Worm (Caenorhabditis elegans): Measurements from ENCODE around the gene srv-27.
A peak's percentile ranks its signal among the peaks of the same experiment; 100 is the strongest.

The srv-27 gene

ce11 chrIV:6327363-6328015 is 29.3 kb upstream of the srv-27 start:
- TF ChIP-seq ceh-48 (tag; optimal IDR thresholded peaks at IDR 0.05) (peak; percentile 51), pha-2 (tag; optimal IDR thresholded peaks at IDR 0.05) (no peak), hlh-15 (tag; optimal IDR thresholded peaks at IDR 0.05) (no peak), unc-42 (tag; optimal IDR thresholded peaks at IDR 0.05) (peak; percentile 43), elt-2 (tag; optimal IDR thresholded peaks at IDR 0.05) (no peak), ceh-31 (tag; optimal IDR thresholded peaks at IDR 0.05) (peak; percentile 29), nfya-1 (tag; optimal IDR thresholded peaks at IDR 0.05) (peak; percentile 22)

- TF ChIP-seq ceh-48 (tag; optimal IDR thresholded peaks at IDR 0.05) (no peak), ceh-24 (tag; optimal IDR thresholded peaks at IDR 0.05) (no peak), ets-4 (tag; optimal IDR thresholded peaks at IDR 0.05) (no peak), dve-1 (tag; optimal IDR thresholded peaks at IDR 0.05) (no peak), sox-2 (GFP tag; IDR thresholded peaks at IDR 0.05) (no peak), fkh-6 (tag; optimal IDR thresholded peaks at IDR 0.05) (no peak), pha-4 (tag; optimal IDR thresholded peaks at IDR 0.05) (no peak), pqm-1 (tag; optimal IDR thresholded peaks at IDR 0.05) (no peak), ceh-30 (tag; optimal IDR thresholded peaks at IDR 0.05) (no peak), lim-6 (tag; optimal IDR thresholded peaks at IDR 0.05) (no peak), hlh-8 (tag; optimal IDR thresholded peaks at IDR 0.05) (no peak), ceh-22 (tag; optimal IDR thresholded peaks at IDR 0.05) (no peak), ceh-18 (tag; optimal IDR thresholded peaks at IDR 0.05) (no peak), gmeb-2 (tag; optimal IDR thresholded peaks at IDR 0.05) (no peak), che-1 (tag; optimal IDR thresholded peaks at IDR 0.05) (no peak)
Measured at ce11 chrIV:6326448-6326847, 28.3 kb upstream of the srv-27 start, which contains the start of gene lsm-8. TSS of gene lsm-8 (plus strand) at chrIV:6326526.

- TF ChIP-seq sox-2 (GFP tag; IDR thresholded peaks at IDR 0.05) (no peak), tbx-7 (tag; optimal IDR thresholded peaks at IDR 0.05) (no peak), ceh-24 (tag; optimal IDR thresholded peaks at IDR 0.05) (no peak), C38D4.7 (GFP tag; optimal IDR thresholded peaks at IDR 0.05) (no peak), K02D7.2 (tag; optimal IDR thresholded peaks at IDR 0.05) (no peak), ets-4 (tag; optimal IDR thresholded peaks at IDR 0.05) (no peak), hlh-30 (tag; optimal IDR thresholded peaks at IDR 0.05; ENCODE audit: insufficient read depth) (no peak), hlh-8 (tag; optimal IDR thresholded peaks at IDR 0.05) (no peak), pag-3 (tag; optimal IDR thresholded peaks at IDR 0.05; ENCODE audit: borderline replicate concordance) (no peak), sdc-2 (tag; optimal IDR thresholded peaks at IDR 0.05) (no peak), unc-3 (GFP tag; conservative IDR thresholded peaks at IDR 0.05) (no peak), unc-3 (tag; optimal IDR thresholded peaks at IDR 0.05) (no peak), gmeb-2 (tag; optimal IDR thresholded peaks at IDR 0.05) (no peak), hlh-13 (GFP tag; optimal IDR thresholded peaks at IDR 0.05) (no peak), ceh-22 (tag; optimal IDR thresholded peaks at IDR 0.05) (no peak), sox-4 (tag; optimal IDR thresholded peaks at IDR 0.05) (no peak), ahr-1 (tag; optimal IDR thresholded peaks at IDR 0.05) (no peak), ztf-16 (tag; optimal IDR thresholded peaks at IDR 0.05) (no peak), madf-2 (tag; optimal IDR thresholded peaks at IDR 0.05) (no peak)
Measured at ce11 chrIV:6325772-6326171, 27.6 kb upstream of the srv-27 start.

DNA sequence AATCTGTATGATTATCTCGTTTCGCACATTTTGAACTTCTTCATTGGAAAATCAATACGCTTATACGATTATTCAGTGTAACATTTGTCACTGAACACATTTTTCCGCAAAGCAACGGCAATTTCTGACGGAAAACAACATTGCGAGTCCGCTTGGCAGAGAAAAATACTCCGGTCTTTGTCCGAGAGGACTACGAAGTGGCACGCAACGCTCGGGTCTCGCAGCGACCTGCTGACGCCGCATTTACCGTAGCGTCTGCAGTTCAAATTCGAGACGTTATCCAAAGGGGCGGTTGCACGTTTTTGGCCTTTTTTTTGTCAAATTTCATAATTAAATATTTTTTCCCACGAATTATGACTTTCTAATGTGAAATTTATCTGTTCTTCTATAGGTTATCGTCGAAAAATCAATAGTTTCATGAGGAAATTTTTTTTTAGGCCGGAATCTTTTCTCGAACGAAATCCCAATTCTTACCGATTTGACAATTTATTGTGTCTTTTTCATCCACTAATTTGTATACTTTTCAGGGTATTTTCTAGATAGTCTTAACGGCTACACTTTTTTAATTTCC is 25.6 kb upstream of the srv-27 start, which contains the start of gene sqd-1:
Gene sqd-1, plus strand, starts transcription at position 521 of the 571 bp plus-strand sequence.
- TF ChIP-seq ceh-31 (tag; optimal IDR thresholded peaks at IDR 0.05) (peak; percentile 90), che-1 (tag; optimal IDR thresholded peaks at IDR 0.05) (peak; percentile 52), pha-2 (tag; optimal IDR thresholded peaks at IDR 0.05) (no peak), fkh-6 (tag; optimal IDR thresholded peaks at IDR 0.05) (no peak), gmeb-2 (tag; optimal IDR thresholded peaks at IDR 0.05) (peak; percentile 44), K02D7.2 (tag; optimal IDR thresholded peaks at IDR 0.05) (no peak), lim-6 (tag; optimal IDR thresholded peaks at IDR 0.05) (no peak), ceh-18 (tag; optimal IDR thresholded peaks at IDR 0.05) (peak; percentile 87), C08G9.2 (tag; optimal IDR thresholded peaks at IDR 0.05) (peak; percentile 69), unc-42 (tag; optimal IDR thresholded peaks at IDR 0.05) (peak; percentile 81), ceh-48 (tag; optimal IDR thresholded peaks at IDR 0.05) (peak; percentile 54), C38D4.7 (GFP tag; optimal IDR thresholded peaks at IDR 0.05) (no peak), unc-55 (GFP tag; optimal IDR thresholded peaks at IDR 0.05) (peak; percentile 34), ceh-30 (tag; optimal IDR thresholded peaks at IDR 0.05) (peak; percentile 16), tbx-2 (tag; optimal IDR thresholded peaks at IDR 0.05) (peak; percentile 83), nhr-232 (tag; optimal IDR thresholded peaks at IDR 0.05) (no peak), ama-1 (optimal IDR thresholded peaks at IDR 0.05) (no peak), ets-4 (tag; optimal IDR thresholded peaks at IDR 0.05) (peak; percentile 54), ceh-2 (tag; optimal IDR thresholded peaks at IDR 0.05) (peak; percentile 55), hlh-8 (tag; optimal IDR thresholded peaks at IDR 0.05) (peak; percentile 21), nhr-11 (tag; optimal IDR thresholded peaks at IDR 0.05) (no peak), hlh-15 (tag; optimal IDR thresholded peaks at IDR 0.05) (no peak), fax-1 (tag; optimal IDR thresholded peaks at IDR 0.05) (no peak), pat-9 (tag; optimal IDR thresholded peaks at IDR 0.05) (peak; percentile 31), ceh-24 (tag; optimal IDR thresholded peaks at IDR 0.05) (no peak), nfya-1 (tag; optimal IDR thresholded peaks at IDR 0.05) (peak; percentile 91), ceh-34 (tag; optimal IDR thresholded peaks at IDR 0.05) (peak; percentile 71)

All from whole organism, late embryonic.